Worm (Caenorhabditis elegans): ENCODE measurements around the gene F40F11.3.

F40F11.3 gene

ce11 chrIV:11568249-11568940 lies 25.4 kb downstream of the F40F11.3 start:
- no peak for TF ChIP-seq pag-3 (tag; optimal IDR thresholded peaks at IDR 0.05; ENCODE audit: borderline replicate concordance, insufficient read depth)
- peak; percentile 16 for TF ChIP-seq nhr-85 (tag)
- TF ChIP-seq efl-1 (optimal IDR thresholded peaks at IDR 0.05): no peak
- peak in 1 of 2 experiments; percentile 85 for TF ChIP-seq efl-1 (GFP tag; optimal IDR thresholded peaks at IDR 0.05 in 1 of 2)
- no peak for TF ChIP-seq nhr-20 (tag; optimal IDR thresholded peaks at IDR 0.05)
- no peak for TF ChIP-seq unc-30 (tag; optimal IDR thresholded peaks at IDR 0.05)

- peak; percentile 52 for TF ChIP-seq aha-1 (tag; optimal IDR thresholded peaks at IDR 0.05)
- TF ChIP-seq ama-1 (optimal IDR thresholded peaks at IDR 0.05): no peak
- peak; percentile 75 for TF ChIP-seq egl-13 (tag; optimal IDR thresholded peaks at IDR 0.05)
- TF ChIP-seq F16B12.6 (tag; optimal IDR thresholded peaks at IDR 0.05): peak; percentile 60
- no peak for TF ChIP-seq pag-3 (tag; optimal IDR thresholded peaks at IDR 0.05; ENCODE audit: borderline replicate concordance, insufficient read depth)
- no peak for TF ChIP-seq egl-27 (tag; optimal IDR thresholded peaks at IDR 0.05)
- peak; percentile 29; the same call in 1 of the 2 replicates for TF ChIP-seq mab-9 (GFP tag; IDR thresholded peaks at IDR 0.05)
- peak; percentile 93 for TF ChIP-seq swsn-7 (tag; optimal IDR thresholded peaks at IDR 0.05)
- TF ChIP-seq sptf-1 (tag; optimal IDR thresholded peaks at IDR 0.05): no peak
- peak; percentile 87 for TF ChIP-seq grh-1 (GFP tag; IDR thresholded peaks at IDR 0.05)
- TF ChIP-seq unc-30 (tag; optimal IDR thresholded peaks at IDR 0.05): no peak
- TF ChIP-seq unc-130 (tag; optimal IDR thresholded peaks at IDR 0.05): peak; percentile 94
- peak; percentile 97 for TF ChIP-seq snu-23 (GFP tag; optimal IDR thresholded peaks at IDR 0.05)
- peak; percentile 66 for TF ChIP-seq pax-3 (tag; optimal IDR thresholded peaks at IDR 0.05)
- peak; percentile 95 for TF ChIP-seq nhr-85 (tag)
- peak; percentile 40 for TF ChIP-seq nhr-237 (tag; optimal IDR thresholded peaks at IDR 0.05)
- TF ChIP-seq lir-3 (tag; optimal IDR thresholded peaks at IDR 0.05; ENCODE audit: poor library complexity): peak; percentile 79
- TF ChIP-seq tlp-1 (tag; optimal IDR thresholded peaks at IDR 0.05): no peak
- no peak for TF ChIP-seq zag-1 (tag; optimal IDR thresholded peaks at IDR 0.05)
- TF ChIP-seq ceh-90 (tag; optimal IDR thresholded peaks at IDR 0.05): no peak
- TF ChIP-seq nhr-28 (tag; optimal IDR thresholded peaks at IDR 0.05): no peak
- TF ChIP-seq aly-2 (tag; optimal IDR thresholded peaks at IDR 0.05): peak; percentile 73
- peak; percentile 62 for TF ChIP-seq snpc-4 (tag; optimal IDR thresholded peaks at IDR 0.05)
- TF ChIP-seq jun-1 (tag; optimal IDR thresholded peaks at IDR 0.05): peak; percentile 85
- peak; percentile 99 for TF ChIP-seq C04F5.9 (tag; optimal IDR thresholded peaks at IDR 0.05)
- TF ChIP-seq lin-15B (tag; optimal IDR thresholded peaks at IDR 0.05): peak; percentile 69
- TF ChIP-seq unc-62 (GFP tag; optimal IDR thresholded peaks at IDR 0.05): no peak
- TF ChIP-seq efl-1 (optimal IDR thresholded peaks at IDR 0.05): peak; percentile 93 to 97
- TF ChIP-seq efl-1 (GFP tag; optimal IDR thresholded peaks at IDR 0.05 in 1 of 2): peak; percentile 91 to 100
- peak; percentile 94 for TF ChIP-seq dsc-1 (tag; optimal IDR thresholded peaks at IDR 0.05)
- TF ChIP-seq mdl-1 (tag; optimal IDR thresholded peaks at IDR 0.05): peak in 1 of 2 experiments; percentile 83
- TF ChIP-seq efl-3 (GFP tag; optimal IDR thresholded peaks at IDR 0.05): no peak
- TF ChIP-seq ceh-63 (GFP tag; optimal IDR thresholded peaks at IDR 0.05): no peak
- TF ChIP-seq Y116A8C.19 (tag; optimal IDR thresholded peaks at IDR 0.05; ENCODE audit: borderline replicate concordance): no peak
- TF ChIP-seq sup-37 (GFP tag; optimal IDR thresholded peaks at IDR 0.05): peak; percentile 85
- TF ChIP-seq fkh-10 (GFP tag; optimal IDR thresholded peaks at IDR 0.05): peak; percentile 11
- TF ChIP-seq nhr-84 (tag; optimal IDR thresholded peaks at IDR 0.05): no peak
- TF ChIP-seq unc-86 (tag; optimal IDR thresholded peaks at IDR 0.05): peak; percentile 88
- peak; percentile 69 for TF ChIP-seq ceh-8 (GFP tag; optimal IDR thresholded peaks at IDR 0.05)
- peak; percentile 60 for TF ChIP-seq elt-2 (tag; optimal IDR thresholded peaks at IDR 0.05)
- TF ChIP-seq mef-2 (tag; optimal IDR thresholded peaks at IDR 0.05): peak; percentile 49
- peak; percentile 91 for TF ChIP-seq isw-1 (GFP tag; IDR thresholded peaks at IDR 0.05)
- TF ChIP-seq lsy-2 (tag; optimal IDR thresholded peaks at IDR 0.05): peak; percentile 99
- TF ChIP-seq ztf-4 (tag; optimal IDR thresholded peaks at IDR 0.05): peak; percentile 83
- peak in 2 of 6 experiments; percentile 62 to 97 for TF ChIP-seq elt-3 (tag; optimal IDR thresholded peaks at IDR 0.05)
- TF ChIP-seq tbx-2 (tag; optimal IDR thresholded peaks at IDR 0.05): peak; percentile 93
- TF ChIP-seq ets-5 (GFP tag; IDR thresholded peaks at IDR 0.05): no peak
- peak; percentile 93 for TF ChIP-seq nhr-20 (tag; optimal IDR thresholded peaks at IDR 0.05)
- peak; percentile 93 for TF ChIP-seq nhr-19 (GFP tag; conservative IDR thresholded peaks at IDR 0.05)
Observed at ce11 chrIV:11566146-11566545, 27.7 kb downstream of the F40F11.3 start, which contains the start of gene sec-24.1. Gene sec-24.1, minus strand, starts transcription at chrIV:11566194.

All from whole organism, L1 larva.